Worm (Caenorhabditis elegans) whole organism, L4 larva: ENCODE results near the gene K02F3.9.

Source experiments
- F10B5.3 ChIP-seq: sonication (generic microtip); optimal IDR thresholded peaks from 2 replicates; lab custom pipeline; 2016; ENCODE audit warnings: mild to moderate bottlenecking, missing genetic modification characterization, missing compliant biosample characterization
- F26F4.8 ChIP-seq: fragments of 200-800 bp; sonication (Bioruptor generic); conservative IDR thresholded peaks from 2 replicates; pipeline ENCODE4 v1.3.6; 2022; ENCODE audit warnings: missing genetic modification characterization, missing compliant biosample characterization
- F37D6.2 ChIP-seq: sonication (generic microtip); optimal IDR thresholded peaks from 2 replicates; lab custom pipeline; 2016; ENCODE audit warnings: mild to moderate bottlenecking, missing genetic modification characterization, missing compliant biosample characterization
- F49E8.2 ChIP-seq: sonication (generic microtip); optimal IDR thresholded peaks from 2 replicates; lab custom pipeline; 2016; ENCODE audit warnings: missing compliant biosample characterization, mild to moderate bottlenecking, missing genetic modification characterization, borderline replicate concordance
- T20F7.1 ChIP-seq: fragments of 200-800 bp; sonication (Bioruptor generic); optimal IDR thresholded peaks from 2 replicates; lab custom pipeline; 2018; ENCODE audit warnings: mild to moderate bottlenecking, missing genetic modification characterization, missing compliant biosample characterization
- Y105C5A.15 ChIP-seq: fragments of 200-800 bp; sonication (Bioruptor generic); IDR thresholded peaks from 2 replicates; pipeline ENCODE4 v1.3.6; 2022; ENCODE audit warnings: missing genetic modification characterization, missing compliant biosample characterization
- Y75B8A.6 ChIP-seq: fragments of 200-800 bp; sonication (Bioruptor generic); IDR thresholded peaks from 2 replicates; pipeline ENCODE4 v1.3.6; 2022; ENCODE audit warnings: missing genetic modification reagents, missing genetic modification characterization, missing compliant biosample characterization
- ZK546.5 ChIP-seq, 2 experiments: sonication (generic microtip); optimal IDR thresholded peaks; 2 replicates each; lab custom pipeline; 2017; ENCODE audit warnings: missing biosample characterization in 2 of 2, missing genetic modification characterization in 2 of 2
- aha-1 ChIP-seq: fragments of 150-350 bp; peaks from one replicate; lab custom pipeline; 2014; ENCODE audit warnings: missing biosample characterization, missing genetic modification characterization
- ceh-32 ChIP-seq: sonication (generic microtip); optimal IDR thresholded peaks from 2 replicates; lab custom pipeline; 2016; ENCODE audit warnings: mild to moderate bottlenecking, missing genetic modification characterization, missing compliant biosample characterization; ENCODE audit not compliant: poor library complexity
- ceh-44 ChIP-seq: fragments of 200-800 bp; sonication (Bioruptor generic); IDR thresholded peaks from 2 replicates; pipeline ENCODE4 v1.3.6; 2022; ENCODE audit warnings: missing genetic modification reagents, missing genetic modification characterization, missing compliant biosample characterization
- ceh-82 ChIP-seq: sonication (generic microtip); optimal IDR thresholded peaks from 2 replicates; lab custom pipeline; 2017; ENCODE audit warnings: missing biosample characterization, missing genetic modification characterization
- ces-1 ChIP-seq: fragments of 150-350 bp; sonication (generic microtip); optimal IDR thresholded peaks from 4 replicates; lab custom pipeline; 2014; ENCODE audit warnings: missing biosample characterization, missing genetic modification reagents, missing genetic modification characterization
- ctbp-1 ChIP-seq: fragments of 200-800 bp; sonication (Bioruptor generic); IDR thresholded peaks from 2 replicates; pipeline ENCODE4 v1.3.6; 2022; ENCODE audit warnings: missing genetic modification reagents, missing genetic modification characterization, missing compliant biosample characterization
- daf-12 ChIP-seq: fragments of 150-350 bp; optimal IDR thresholded peaks from 2 replicates; lab custom pipeline; 2014; ENCODE audit warnings: missing biosample characterization, missing genetic modification reagents, missing genetic modification characterization
- daf-19 ChIP-seq: fragments of 200-800 bp; sonication (Bioruptor generic); conservative IDR thresholded peaks from 2 replicates; pipeline ENCODE4 v1.3.6; 2022; ENCODE audit warnings: missing genetic modification characterization, missing compliant biosample characterization
- daf-8 ChIP-seq: fragments of 200-800 bp; sonication (Bioruptor generic); IDR thresholded peaks from 2 replicates; pipeline ENCODE4 v1.3.6; 2022; ENCODE audit warnings: missing genetic modification characterization, missing compliant biosample characterization
- dmd-6 ChIP-seq: fragments of 200-800 bp; sonication (Bioruptor generic); IDR thresholded peaks from 2 replicates; pipeline ENCODE4 v1.3.6; 2022; ENCODE audit warnings: missing genetic modification reagents, missing genetic modification characterization, missing compliant biosample characterization
- dmd-8 ChIP-seq: fragments of 200-800 bp; sonication (Bioruptor generic); IDR thresholded peaks from 2 replicates; pipeline ENCODE4 v1.3.6; 2022; ENCODE audit warnings: missing genetic modification characterization, missing compliant biosample characterization
- fos-1 ChIP-seq: fragments of 150-350 bp; optimal IDR thresholded peaks from 2 replicates; lab custom pipeline; 2014; ENCODE audit warnings: missing biosample characterization, missing genetic modification characterization
- hmg-1.1 ChIP-seq: fragments of 200-800 bp; sonication (Bioruptor generic); IDR thresholded peaks from 2 replicates; pipeline ENCODE4 v1.3.6; 2022; ENCODE audit warnings: missing genetic modification reagents, missing genetic modification characterization, missing compliant biosample characterization
- lim-7 ChIP-seq: fragments of 200-800 bp; sonication (Bioruptor generic); IDR thresholded peaks from 2 replicates; pipeline ENCODE4 v1.3.6; 2022; ENCODE audit warnings: missing genetic modification characterization, missing compliant biosample characterization
- lin-15B ChIP-seq: fragments of 150-350 bp; sonication (generic microtip); optimal IDR thresholded peaks from 3 replicates; lab custom pipeline; 2014; ENCODE audit warnings: missing biosample characterization, missing genetic modification characterization
- lin-29 ChIP-seq: fragments of 200-800 bp; sonication (Bioruptor generic); IDR thresholded peaks from 2 replicates; pipeline ENCODE4 v1.3.6; 2022; ENCODE audit warnings: missing genetic modification reagents, missing genetic modification characterization, missing compliant biosample characterization
- lin-38 ChIP-seq: fragments of 200-800 bp; sonication (Bioruptor generic); IDR thresholded peaks from 2 replicates; pipeline ENCODE4 v1.3.6; 2022; ENCODE audit warnings: missing genetic modification reagents, missing genetic modification characterization, missing compliant biosample characterization
- lin-39 ChIP-seq: fragments of 150-350 bp; optimal IDR thresholded peaks from 2 replicates; lab custom pipeline; 2014; ENCODE audit warnings: missing biosample characterization, missing genetic modification reagents, missing genetic modification characterization
- lsy-2 ChIP-seq, 2 experiments: fragments of 150-350 bp in 1 of 2; sonication (generic microtip) in 1 of 2; optimal IDR thresholded peaks; 2 replicates each; lab custom pipeline; 2014 to 2017; ENCODE audit warnings: missing biosample characterization in 2 of 2, missing genetic modification characterization in 2 of 2
- mdt-29 ChIP-seq: fragments of 200-800 bp; sonication (Bioruptor generic); IDR thresholded peaks from 2 replicates; pipeline ENCODE4 v1.3.6; 2022; ENCODE audit warnings: missing genetic modification reagents, missing genetic modification characterization, missing compliant biosample characterization
- mep-1 ChIP-seq: fragments of 150-350 bp; sonication (generic microtip); optimal IDR thresholded peaks from 3 replicates; lab custom pipeline; 2014; ENCODE audit warnings: missing biosample characterization, missing genetic modification characterization
- mes-2 ChIP-seq: sonication (generic microtip); optimal IDR thresholded peaks from 2 replicates; lab custom pipeline; 2016; ENCODE audit warnings: missing genotype, mild to moderate bottlenecking, missing genetic modification characterization, missing compliant biosample characterization; ENCODE audit not compliant: poor library complexity, severe bottlenecking
- mxl-2 ChIP-seq: fragments of 200-800 bp; sonication (Bioruptor generic); conservative IDR thresholded peaks from 2 replicates; pipeline ENCODE4 v1.3.6; 2022; ENCODE audit warnings: missing genetic modification reagents, missing genetic modification characterization, missing compliant biosample characterization
- nhr-111 ChIP-seq: fragments of 200-800 bp; sonication (Bioruptor generic); optimal IDR thresholded peaks from 2 replicates; lab custom pipeline; 2018; ENCODE audit warnings: mild to moderate bottlenecking, missing genetic modification characterization, missing compliant biosample characterization
- nhr-237 ChIP-seq: sonication (generic microtip); optimal IDR thresholded peaks from 2 replicates; lab custom pipeline; 2017; ENCODE audit warnings: missing biosample characterization, missing genetic modification characterization
- nhr-25 ChIP-seq: sonication (generic microtip); optimal IDR thresholded peaks from 2 replicates; lab custom pipeline; 2017; ENCODE audit warnings: missing genetic modification characterization, mild to moderate bottlenecking, missing compliant biosample characterization, antibody characterized with exemption, moderate library complexity, borderline replicate concordance; ENCODE audit not compliant: insufficient read depth
- nhr-28 ChIP-seq: fragments of 150-350 bp; optimal IDR thresholded peaks from 2 replicates; lab custom pipeline; 2014; ENCODE audit warnings: missing biosample characterization, missing genetic modification characterization
- nhr-41 ChIP-seq: fragments of 200-800 bp; sonication (Bioruptor generic); IDR thresholded peaks from 2 replicates; pipeline ENCODE4 v1.3.6; 2022; ENCODE audit warnings: missing genetic modification reagents, missing genetic modification characterization, missing compliant biosample characterization
- nhr-42 ChIP-seq: fragments of 200-800 bp; sonication (Bioruptor generic); IDR thresholded peaks from 2 replicates; pipeline ENCODE4 v1.3.6; 2022; ENCODE audit warnings: missing genetic modification characterization, missing compliant biosample characterization
- nhr-48 ChIP-seq: sonication (generic microtip); optimal IDR thresholded peaks from 2 replicates; lab custom pipeline; 2016; ENCODE audit warnings: mild to moderate bottlenecking, missing genetic modification characterization, missing compliant biosample characterization
- php-3 ChIP-seq: fragments of 200-800 bp; sonication (Bioruptor generic); IDR thresholded peaks from 2 replicates; pipeline ENCODE4 v1.3.6; 2022; ENCODE audit warnings: missing genetic modification reagents, missing genetic modification characterization, missing compliant biosample characterization
- rbr-2 ChIP-seq: sonication (generic microtip); optimal IDR thresholded peaks from 2 replicates; lab custom pipeline; 2016; ENCODE audit warnings: missing genotype, missing genetic modification characterization, missing compliant biosample characterization
- sdz-12 ChIP-seq: fragments of 200-800 bp; sonication (Bioruptor generic); optimal IDR thresholded peaks from 2 replicates; lab custom pipeline; 2018; ENCODE audit warnings: mild to moderate bottlenecking, missing genetic modification characterization, missing compliant biosample characterization
- snpc-1.2 ChIP-seq: fragments of 200-800 bp; sonication (Bioruptor generic); IDR thresholded peaks from 2 replicates; pipeline ENCODE4 v1.3.6; 2022; ENCODE audit warnings: missing genetic modification reagents, missing genetic modification characterization, missing compliant biosample characterization
- tag-97 ChIP-seq: fragments of 200-800 bp; sonication (Bioruptor generic); IDR thresholded peaks from 2 replicates; pipeline ENCODE4 v1.3.6; 2022; ENCODE audit warnings: missing genetic modification characterization, missing compliant biosample characterization
- tra-1 ChIP-seq: fragments of 200-800 bp; sonication (Bioruptor generic); IDR thresholded peaks from 2 replicates; pipeline ENCODE4 v1.3.6; 2022; ENCODE audit warnings: missing genetic modification reagents, missing genetic modification characterization, missing compliant biosample characterization
- unc-62 ChIP-seq, 3 experiments: fragments of 150-350 bp in 1 of 3; sonication (generic microtip); optimal IDR thresholded peaks in 2 of 3; peaks in 1 of 3; 1 replicate in 1 of 3; 2 replicates in 2 of 3; lab custom pipeline; 2014 to 2017; ENCODE audit warnings: missing biosample characterization in 3 of 3, missing genetic modification characterization in 3 of 3, missing genetic modification reagents in 3 of 3, missing genotype in 1 of 3
- zag-1 ChIP-seq: fragments of 150-350 bp; optimal IDR thresholded peaks from 2 replicates; lab custom pipeline; 2014; ENCODE audit warnings: missing biosample characterization, missing genetic modification characterization
- zfp-2 ChIP-seq: sonication (generic microtip); optimal IDR thresholded peaks from 2 replicates; lab custom pipeline; 2016; ENCODE audit warnings: mild to moderate bottlenecking, missing genetic modification characterization, missing compliant biosample characterization
- zip-2 ChIP-seq: fragments of 150-350 bp; optimal IDR thresholded peaks from 2 replicates; lab custom pipeline; 2014; ENCODE audit warnings: missing biosample characterization, missing genetic modification characterization
- ztf-11 ChIP-seq: fragments of 150-350 bp; optimal IDR thresholded peaks from 2 replicates; lab custom pipeline; 2014; ENCODE audit warnings: missing biosample characterization, missing genetic modification characterization

K02F3.9 gene

DNA sequence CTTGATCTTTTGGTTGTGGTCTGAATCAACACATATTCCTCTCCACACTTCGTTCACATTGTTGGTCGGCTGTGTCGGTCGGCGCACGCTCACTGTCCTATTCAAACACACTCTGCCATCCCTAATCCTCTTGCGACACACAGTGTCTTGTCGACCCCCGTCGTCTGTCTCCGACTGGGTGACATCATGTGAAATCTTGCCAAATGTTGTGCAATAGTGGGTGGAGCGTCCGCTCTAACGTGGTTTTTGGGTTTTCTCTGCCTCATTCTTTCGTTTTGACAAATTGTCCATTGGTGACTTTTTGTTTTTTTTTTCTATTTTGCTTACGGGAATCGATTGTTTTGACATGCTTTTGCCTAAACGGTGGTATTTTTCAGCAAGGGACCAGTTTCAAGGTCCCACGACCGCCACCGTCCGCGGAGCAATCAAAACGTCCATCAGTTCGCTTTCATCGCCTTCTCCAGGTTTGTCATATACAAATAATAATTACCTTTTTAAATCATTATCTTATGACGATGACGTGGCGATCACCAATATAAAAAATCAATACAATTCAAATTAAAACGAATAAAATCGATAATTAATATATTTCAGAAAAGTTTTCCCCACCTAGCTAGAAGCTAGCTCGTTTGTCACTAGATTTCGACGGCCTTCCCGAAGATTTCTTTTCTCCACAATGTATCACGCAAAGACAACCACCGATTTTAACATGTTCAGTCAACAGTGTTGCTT, 7.3 kb downstream of the K02F3.9 start (continued):
- TF ChIP-seq ZK546.5 (tag; optimal IDR thresholded peaks at IDR 0.05; lab: Kevin White, UChicago) = peak in 1 of 2 experiments; percentile 38
- TF ChIP-seq mes-2 = peak; percentile 69
- TF ChIP-seq zag-1 (tag; lab: Kevin White, UChicago) = peak; percentile 10
- no peak for TF ChIP-seq ceh-44 (GFP tag; lab: Robert Waterston, UW)
- no peak for TF ChIP-seq nhr-111 (GFP tag; lab: Kevin White, UChicago)
- peak; percentile 92 for TF ChIP-seq nhr-25 (tag; lab: Kevin White, UChicago)
- TF ChIP-seq ctbp-1 (GFP tag; lab: Robert Waterston, UW) = peak; percentile 82
- no peak for TF ChIP-seq ztf-11
- no peak for TF ChIP-seq snpc-1.2
- no peak for TF ChIP-seq Y75B8A.6 (GFP tag; lab: Robert Waterston, UW)
- TF ChIP-seq zfp-2 = no peak
- peak; percentile 98 for TF ChIP-seq nhr-28 (tag; lab: Kevin White, UChicago)
- TF ChIP-seq F10B5.3 (tag; lab: Kevin White, UChicago) = no peak
- TF ChIP-seq ceh-82 = no peak
- TF ChIP-seq F26F4.8 (GFP tag; lab: Robert Waterston, UW) = no peak
- TF ChIP-seq mxl-2 (GFP tag; lab: Robert Waterston, UW) = 0 out of 2 replicates have a peak, but pooled peaks have one; percentile 3
- TF ChIP-seq mdt-29 = 0 out of 2 replicates have a peak, but pooled peaks have one; percentile 50
- TF ChIP-seq tra-1 (GFP tag; lab: Robert Waterston, UW) = peak; percentile 77
- TF ChIP-seq nhr-48 (tag; lab: Kevin White, UChicago) = peak; percentile 83
- no peak for TF ChIP-seq zip-2 (tag; lab: Kevin White, UChicago)
- no peak for TF ChIP-seq nhr-237 (tag; lab: Kevin White, UChicago)
- no peak for TF ChIP-seq nhr-41 (GFP tag; lab: Robert Waterston, UW)
- TF ChIP-seq tag-97 = no peak
- TF ChIP-seq lin-39 (tag; lab: Kevin White, UChicago) = no peak
- TF ChIP-seq php-3 = peak; percentile 77
- TF ChIP-seq dmd-6 (GFP tag; lab: Robert Waterston, UW) = peak; percentile 97
- TF ChIP-seq ces-1 (GFP tag; lab: Kevin White, UChicago) = no peak
- peak; percentile 85 for TF ChIP-seq rbr-2 (tag; lab: Kevin White, UChicago)
- TF ChIP-seq F49E8.2 = no peak
- TF ChIP-seq aha-1 (tag; lab: Kevin White, UChicago) = peak; percentile 99
- no peak for TF ChIP-seq sdz-12 (GFP tag; lab: Kevin White, UChicago)
- no peak for TF ChIP-seq ceh-32 (tag; lab: Kevin White, UChicago)
- peak; percentile 97 for TF ChIP-seq mep-1
- peak; percentile 82 for TF ChIP-seq nhr-42 (GFP tag; lab: Robert Waterston, UW)
- peak; percentile 90 for TF ChIP-seq hmg-1.1 (GFP tag; lab: Robert Waterston, UW)
- TF ChIP-seq dmd-8 = no peak
- TF ChIP-seq Y105C5A.15 (GFP tag; lab: Robert Waterston, UW) = 0 out of 2 replicates have a peak, but pooled peaks have one; percentile 27
- peak; percentile 32 for TF ChIP-seq F37D6.2 (tag; lab: Kevin White, UChicago)
- peak; percentile 73 for TF ChIP-seq T20F7.1 (GFP tag; lab: Kevin White, UChicago)
- peak; percentile 78 to 92 for TF ChIP-seq lsy-2 (tag; optimal IDR thresholded peaks at IDR 0.05; lab: Kevin White, UChicago)
- peak; percentile 78 for TF ChIP-seq fos-1 (tag; lab: Kevin White, UChicago)
- no peak for TF ChIP-seq daf-12 (tag; lab: Kevin White, UChicago)
- no peak for TF ChIP-seq lim-7 (GFP tag; lab: Robert Waterston, UW)
- peak; percentile 70 for TF ChIP-seq lin-38 (GFP tag; lab: Robert Waterston, UW)
- TF ChIP-seq daf-8 (GFP tag; lab: Robert Waterston, UW) = no peak
- TF ChIP-seq unc-62 (GFP tag; optimal IDR thresholded peaks at IDR 0.05 in 1 of 2; lab: Kevin White, UChicago) = peak; percentile 25 to 100
- TF ChIP-seq unc-62 (tag; optimal IDR thresholded peaks at IDR 0.05; lab: Kevin White, UChicago) = no peak
- TF ChIP-seq daf-19 (GFP tag; lab: Robert Waterston, UW) = no peak
- no peak for TF ChIP-seq lin-29 (GFP tag; lab: Robert Waterston, UW)
- TF ChIP-seq lin-15B (tag; lab: Kevin White, UChicago) = no peak
